ENCODE assay signal across 5 fruit fly cellular contexts in the genomic region with DNA sequence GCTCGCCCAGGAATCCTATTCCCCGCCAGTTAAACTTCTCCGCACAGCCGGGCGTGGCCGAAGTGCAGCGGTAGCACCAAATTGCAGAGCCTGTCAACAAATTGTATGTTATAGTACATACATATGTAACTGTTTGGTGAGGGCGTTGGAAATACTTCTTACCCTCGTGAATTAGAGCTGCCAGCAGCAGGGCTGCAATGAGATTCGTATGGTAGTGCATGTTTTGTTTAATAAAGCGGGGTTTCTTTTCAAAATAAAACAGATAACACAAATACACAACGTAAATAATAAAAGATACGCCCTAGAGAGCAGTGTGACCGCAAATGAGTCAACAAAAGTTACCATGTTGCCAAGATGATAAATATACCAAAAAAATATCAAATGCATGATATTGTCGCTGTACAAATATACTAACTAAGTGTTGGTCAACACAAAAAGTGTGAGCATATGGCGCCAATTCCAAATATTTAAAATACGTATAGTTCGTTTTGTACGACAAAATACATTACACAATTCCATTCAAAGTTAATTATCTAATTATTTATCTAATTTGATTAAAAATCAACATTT.
TF ChIP-seq lines count a peak whose summit lies in the region.

TSS of gene crim (minus strand) at position 328 of the 570 bp plus-strand sequence.

- peak; percentile 18 for TF ChIP-seq CTCF in whole organism, embryonic (GFP tag; optimal IDR thresholded peaks at IDR 0.05; lab: Kevin White, UChicago)

TF ChIP-seq in whole organism, adult, 20 proteins besides CTCF, POLR2A, EP300 and RAD21 (continues in another document):
- TF ChIP-seq CG11617 (GFP tag; optimal IDR thresholded peaks at IDR 0.05; lab: Kevin White, UChicago) (no peak), CG7045 (GFP tag; optimal IDR thresholded peaks at IDR 0.05; lab: Kevin White, UChicago) (no peak), pad (GFP tag; optimal IDR thresholded peaks at IDR 0.05; lab: Kevin White, UChicago) (peak; percentile 18), bab1 (GFP tag; optimal IDR thresholded peaks at IDR 0.05; lab: Kevin White, UChicago) (peak; percentile 60), Mnt (GFP tag; optimal IDR thresholded peaks at IDR 0.05; lab: Kevin White, UChicago) (peak; percentile 37), kay (GFP tag; lab: Kevin White, UChicago; ENCODE audit: borderline replicate concordance) (no peak), ovo (GFP tag; optimal IDR thresholded peaks at IDR 0.05; lab: Kevin White, UChicago) (no peak), CG5204 (GFP tag; optimal IDR thresholded peaks at IDR 0.05; lab: Kevin White, UChicago) (no peak), CG33017 (tag; optimal IDR thresholded peaks at IDR 0.05; lab: Kevin White, UChicago) (no peak), toe (GFP tag; optimal IDR thresholded peaks at IDR 0.05; lab: Kevin White, UChicago) (no peak), Crg-1 (GFP tag; optimal IDR thresholded peaks at IDR 0.05; lab: Kevin White, UChicago) (peak; percentile 15), CG14711 (tag; optimal IDR thresholded peaks at IDR 0.05; lab: Kevin White, UChicago) (no peak), Hr96 (GFP tag; optimal IDR thresholded peaks at IDR 0.05; lab: Kevin White, UChicago) (no peak), tj (GFP tag; optimal IDR thresholded peaks at IDR 0.05; lab: Kevin White, UChicago) (no peak), Clk (GFP tag; optimal IDR thresholded peaks at IDR 0.05; lab: Kevin White, UChicago) (no peak), CG7101 (tag; optimal IDR thresholded peaks at IDR 0.05; lab: Kevin White, UChicago) (peak; percentile 18), cic (GFP tag; optimal IDR thresholded peaks at IDR 0.05; lab: Kevin White, UChicago) (peak; percentile 52)

TF ChIP-seq in whole organism, embryonic, 481 proteins besides CTCF, POLR2A, EP300 and RAD21 (continues in another document):
- TF ChIP-seq CG4404 (GFP tag; IDR thresholded peaks at IDR 0.05; lab: Robert Waterston, UW) (no peak), trem (tag; optimal IDR thresholded peaks at IDR 0.05; lab: Kevin White, UChicago) (peak; percentile 62), BEAF-32 (GFP tag; optimal IDR thresholded peaks at IDR 0.05; lab: Kevin White, UChicago) (peak; percentile 34), Xbp1 (GFP tag; optimal IDR thresholded peaks at IDR 0.05; lab: Kevin White, UChicago) (no peak), stwl (tag; optimal IDR thresholded peaks at IDR 0.05; lab: Kevin White, UChicago) (peak; percentile 81), gfzf (GFP tag; optimal IDR thresholded peaks at IDR 0.05; lab: Kevin White, UChicago) (peak; percentile 92), CoRest (tag; optimal IDR thresholded peaks at IDR 0.05; lab: Kevin White, UChicago) (peak; percentile 17), cad (GFP tag; optimal IDR thresholded peaks at IDR 0.05; lab: Kevin White, UChicago) (no peak), Myb (GFP tag; optimal IDR thresholded peaks at IDR 0.05; lab: Kevin White, UChicago) (peak; percentile 26), CG17829 (tag; optimal IDR thresholded peaks at IDR 0.05; lab: Kevin White, UChicago) (peak; percentile 43), CG6254 (GFP tag; optimal IDR thresholded peaks at IDR 0.05; lab: Kevin White, UChicago) (no peak), Mrtf (GFP tag; IDR thresholded peaks at IDR 0.05; lab: Robert Waterston, UW) (no peak), scrt (GFP tag; optimal IDR thresholded peaks at IDR 0.05; lab: Kevin White, UChicago) (peak; percentile 3), run (tag; optimal IDR thresholded peaks at IDR 0.05; lab: Kevin White, UChicago) (peak; percentile 12), dati (GFP tag; IDR thresholded peaks at IDR 0.05; lab: Robert Waterston, UW) (no peak), CG2116 (GFP tag; optimal IDR thresholded peaks at IDR 0.05; lab: Kevin White, UChicago) (peak; percentile 32), CG9932 (GFP tag; IDR thresholded peaks at IDR 0.05; lab: Robert Waterston, UW) (no peak), E2f2 (GFP tag; IDR thresholded peaks at IDR 0.05; lab: Robert Waterston, UW) (peak; percentile 98)

TF ChIP-seq in whole organism, prepupa, 60 proteins besides CTCF, POLR2A, EP300 and RAD21:
- TF ChIP-seq salr (GFP tag; optimal IDR thresholded peaks at IDR 0.05; lab: Kevin White, UChicago) (no peak), CG6792 (GFP tag; optimal IDR thresholded peaks at IDR 0.05; lab: Kevin White, UChicago) (no peak), pdm3 (GFP tag; optimal IDR thresholded peaks at IDR 0.05; lab: Kevin White, UChicago) (no peak), CG4318 (GFP tag; optimal IDR thresholded peaks at IDR 0.05; lab: Kevin White, UChicago) (no peak), achi (GFP tag; optimal IDR thresholded peaks at IDR 0.05; lab: Kevin White, UChicago) (no peak), cyc (GFP tag; optimal IDR thresholded peaks at IDR 0.05; lab: Kevin White, UChicago) (peak; percentile 1), CG6276 (GFP tag; optimal IDR thresholded peaks at IDR 0.05; lab: Kevin White, UChicago) (no peak), fkh (GFP tag; optimal IDR thresholded peaks at IDR 0.05; lab: Kevin White, UChicago) (peak; percentile 80), CG6163 (GFP tag; IDR thresholded peaks at IDR 0.05; lab: Robert Waterston, UW) (no peak)
TF ChIP-seq in whole organism, prepupa: peak in this region for 2.

TF ChIP-seq in whole organism, pupa, 21 proteins besides CTCF, POLR2A, EP300 and RAD21:
- no peak for TF ChIP-seq gl (tag; optimal IDR thresholded peaks at IDR 0.05; lab: Kevin White, UChicago)
- peak; percentile 9; the same call in 1 of the 2 replicates for TF ChIP-seq CG12605 (GFP tag; IDR thresholded peaks at IDR 0.05; lab: Robert Waterston, UW)
- TF ChIP-seq CG4496 (GFP tag; IDR thresholded peaks at IDR 0.05; lab: Robert Waterston, UW) = no peak
- no peak for TF ChIP-seq rn (GFP tag; IDR thresholded peaks at IDR 0.05; lab: Robert Waterston, UW)

TF ChIP-seq in whole organism, wandering third instar larva, 38 proteins besides CTCF, POLR2A, EP300 and RAD21:
- TF ChIP-seq Jra (GFP tag; optimal IDR thresholded peaks at IDR 0.05; lab: Kevin White, UChicago) (peak; percentile 31), HLH106 (tag; optimal IDR thresholded peaks at IDR 0.05; lab: Kevin White, UChicago) (no peak), br (GFP tag; optimal IDR thresholded peaks at IDR 0.05; lab: Kevin White, UChicago) (no peak), h (GFP tag; optimal IDR thresholded peaks at IDR 0.05; lab: Kevin White, UChicago) (peak; percentile 38), brk (GFP tag; optimal IDR thresholded peaks at IDR 0.05; lab: Kevin White, UChicago) (peak; percentile 74), CG32264 (GFP tag; optimal IDR thresholded peaks at IDR 0.05; lab: Kevin White, UChicago) (peak; percentile 30), Rel (GFP tag; optimal IDR thresholded peaks at IDR 0.05; lab: Kevin White, UChicago) (no peak), Rel (tag; optimal IDR thresholded peaks at IDR 0.05; lab: Kevin White, UChicago) (peak; percentile 21), Hnf4 (GFP tag; optimal IDR thresholded peaks at IDR 0.05; lab: Kevin White, UChicago) (peak; percentile 71), Dfd (GFP tag; optimal IDR thresholded peaks at IDR 0.05; lab: Kevin White, UChicago) (no peak), tai (GFP tag; optimal IDR thresholded peaks at IDR 0.05; lab: Kevin White, UChicago) (peak; percentile 58), fru (GFP tag; optimal IDR thresholded peaks at IDR 0.05; lab: Kevin White, UChicago) (peak; percentile 21), foxo (GFP tag; optimal IDR thresholded peaks at IDR 0.05; lab: Kevin White, UChicago) (peak in 1 of 2 experiments; percentile 12), ey (GFP tag; optimal IDR thresholded peaks at IDR 0.05; lab: Kevin White, UChicago) (no peak), Abd-B (GFP tag; optimal IDR thresholded peaks at IDR 0.05; lab: Kevin White, UChicago) (no peak)
